Worm (Caenorhabditis elegans): ENCODE data around the gene F18E3.10.

DNA sequence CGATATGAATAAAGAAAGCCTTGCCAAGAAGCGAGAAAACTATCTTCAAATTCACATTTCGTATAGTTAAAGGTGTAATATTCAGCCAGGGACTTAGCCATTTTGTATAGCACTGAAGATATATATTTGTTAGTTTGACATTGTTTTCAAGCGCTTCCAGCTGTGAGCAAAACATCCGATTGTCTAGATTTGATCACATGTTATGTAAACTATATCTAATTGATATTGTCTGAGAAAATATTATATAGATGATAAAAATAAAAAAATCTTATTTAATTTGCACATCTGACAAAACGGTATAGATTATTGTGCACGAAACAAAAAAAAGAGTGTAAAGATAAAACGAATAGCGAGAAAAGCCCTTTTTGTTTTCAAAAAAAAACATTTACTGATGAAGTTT is 40.5 kb upstream of the F18E3.10 start, which contains the start of gene srh-89:
- no peak for TF ChIP-seq him-1 (tag; optimal IDR thresholded peaks at IDR 0.05)
- TF ChIP-seq W03F9.2 (tag; optimal IDR thresholded peaks at IDR 0.05), result no peak
- no peak for TF ChIP-seq dao-5 (tag; optimal IDR thresholded peaks at IDR 0.05)
